Worm (Caenorhabditis elegans): ENCODE data around the gene lrx-1.

The lrx-1 gene

DNA sequence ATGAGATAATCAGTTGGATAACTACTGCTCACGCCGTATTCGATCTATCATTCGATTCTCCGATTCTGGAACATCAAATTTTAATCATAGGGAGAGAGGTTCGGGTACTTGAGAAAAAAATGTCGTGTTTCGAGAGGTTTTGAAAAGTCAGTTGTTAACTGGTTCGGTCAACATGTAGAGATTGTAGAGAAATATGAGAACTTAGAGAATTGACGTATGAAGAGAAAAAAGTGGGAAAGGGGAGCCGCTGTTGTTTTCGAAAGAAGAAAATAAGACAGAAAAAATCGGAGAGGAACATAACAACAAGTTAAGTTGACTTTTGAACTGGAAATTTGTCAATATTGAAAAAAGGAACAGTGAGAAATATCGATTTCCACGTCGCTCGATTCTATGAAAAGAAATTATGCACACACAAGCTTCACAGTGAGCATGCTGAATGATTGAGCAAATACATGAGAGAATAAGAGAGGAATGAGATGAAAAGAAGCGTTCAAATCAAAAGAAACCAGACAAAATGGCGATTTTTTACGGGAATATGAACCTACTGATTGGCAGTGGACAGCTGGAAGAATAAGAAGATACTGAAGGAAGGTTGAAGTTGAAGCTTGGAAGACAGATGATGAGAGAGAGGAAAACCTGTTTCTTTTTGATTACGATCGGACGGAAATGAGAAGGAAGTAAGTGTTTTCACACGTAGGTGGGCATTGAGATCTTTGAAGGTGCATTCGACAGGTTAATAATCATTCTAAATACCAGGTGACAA lies 7.2 kb upstream of the lrx-1 start, which contains the start of the genes T04H1.13, slfl-5 and rad-50:
Gene T04H1.13 (minus strand): TSS at position 51 of the 763 bp plus-strand sequence.
Gene slfl-5 (minus strand): TSS at position 65 of the 763 bp plus-strand sequence.
Gene rad-50 (plus strand): TSS at position 667 of the 763 bp plus-strand sequence.
- TF ChIP-seq daf-16 (GFP tag; optimal IDR thresholded peaks at IDR 0.05) (peak in 1 of 2 experiments; percentile 69), daf-16 (tag; optimal IDR thresholded peaks at IDR 0.05) (no peak), F10B5.3 (tag; optimal IDR thresholded peaks at IDR 0.05) (no peak), egl-27 (tag; optimal IDR thresholded peaks at IDR 0.05) (no peak), madf-5 (GFP tag; IDR thresholded peaks at IDR 0.05) (no peak), aly-2 (tag; optimal IDR thresholded peaks at IDR 0.05) (no peak), hif-1 (tag; optimal IDR thresholded peaks at IDR 0.05) (no peak), tra-1 (GFP tag; IDR thresholded peaks at IDR 0.05) (0 out of 2 replicates have a peak, but pooled peaks have one; percentile 27), dmd-6 (GFP tag; IDR thresholded peaks at IDR 0.05) (peak; percentile 70), lin-1 (GFP tag; IDR thresholded peaks at IDR 0.05) (0 out of 2 replicates have a peak, but pooled peaks have one; percentile 25), pha-4 (GFP tag; IDR thresholded peaks at IDR 0.05) (no peak), pha-4 (tag; optimal IDR thresholded peaks at IDR 0.05) (peak; percentile 81), hlh-11 (tag; optimal IDR thresholded peaks at IDR 0.05) (no peak), nhr-102 (tag; optimal IDR thresholded peaks at IDR 0.05) (no peak), unc-62 (GFP tag; optimal IDR thresholded peaks at IDR 0.05 in 1 of 2) (peak in 1 of 2 experiments; percentile 8), unc-62 (tag; optimal IDR thresholded peaks at IDR 0.05) (no peak), mxl-2 (GFP tag; conservative IDR thresholded peaks at IDR 0.05) (no peak)

DNA sequence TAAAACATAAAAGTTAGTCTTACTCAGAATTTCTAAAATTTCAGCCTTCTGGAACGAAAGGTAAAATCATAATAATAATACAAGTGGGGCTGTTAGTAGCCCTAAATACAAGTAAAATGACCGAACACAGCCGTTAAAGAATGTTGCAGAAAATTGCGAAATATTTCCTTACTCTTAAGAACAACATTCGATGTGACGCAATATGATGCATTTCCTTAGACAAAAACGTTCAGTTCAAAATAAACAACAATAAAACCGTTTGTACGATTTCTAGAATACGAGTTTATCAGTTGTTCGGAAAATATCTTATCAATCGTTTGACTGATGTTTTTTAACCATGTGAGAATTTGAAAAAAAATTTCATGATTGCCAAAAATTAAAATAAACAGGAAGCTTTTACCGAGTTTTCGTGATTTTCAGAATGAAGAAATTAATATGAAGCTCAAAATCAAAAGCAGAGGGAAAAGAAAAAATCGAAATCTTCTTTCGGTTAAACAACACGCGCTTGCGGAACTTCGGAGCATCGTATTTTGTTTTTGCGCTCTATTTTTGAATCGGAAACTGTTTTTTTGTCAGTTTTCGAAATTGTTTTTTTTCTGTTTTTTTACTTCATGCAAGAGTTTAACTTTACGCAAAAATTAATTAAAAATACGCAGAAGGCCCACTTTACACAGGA lies 6.5 kb upstream of the lrx-1 start:
- TF ChIP-seq nhr-6 (tag; optimal IDR thresholded peaks at IDR 0.05) (peak; percentile 86), dpl-1 (GFP tag; optimal IDR thresholded peaks at IDR 0.05) (peak; percentile 60), daf-16 (GFP tag; optimal IDR thresholded peaks at IDR 0.05) (no peak), daf-16 (tag; optimal IDR thresholded peaks at IDR 0.05) (peak; percentile 92), ceh-32 (tag; optimal IDR thresholded peaks at IDR 0.05; ENCODE audit: poor library complexity) (no peak), T20F7.1 (GFP tag; optimal IDR thresholded peaks at IDR 0.05) (peak; percentile 93), mes-2 (tag; optimal IDR thresholded peaks at IDR 0.05; ENCODE audit: poor library complexity, severe bottlenecking) (peak; percentile 38), Y75B8A.6 (GFP tag; IDR thresholded peaks at IDR 0.05) (no peak), zip-2 (tag; optimal IDR thresholded peaks at IDR 0.05) (peak; percentile 72), Y48G9A.11 (GFP tag; IDR thresholded peaks at IDR 0.05) (peak; percentile 66)

DNA sequence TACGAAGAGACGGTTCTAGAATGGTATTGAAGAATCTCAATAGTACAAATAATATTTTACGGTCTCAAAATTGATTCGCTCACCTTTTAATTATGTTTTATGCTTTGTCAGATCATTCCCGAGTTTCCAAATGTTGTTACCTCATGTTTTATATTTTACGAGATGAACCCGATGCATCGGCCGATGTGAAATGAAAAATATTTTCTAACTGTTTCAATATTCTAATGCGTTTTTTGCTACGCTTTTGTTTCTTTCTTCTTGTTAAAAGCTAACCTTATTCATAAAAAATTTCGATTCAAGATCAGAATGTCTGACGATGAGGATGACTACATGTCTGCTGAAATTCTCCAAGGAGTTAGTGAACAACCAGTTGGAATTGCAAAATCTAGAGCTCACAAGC lies 1.3 kb upstream of the lrx-1 start, which contains the start of gene T04H1.5:
Gene T04H1.5 (plus strand): TSS at position 301 of the 400 bp plus-strand sequence.
- TF ChIP-seq dmd-9 (GFP tag; IDR thresholded peaks at IDR 0.05) (no peak), ceh-28 (tag; optimal IDR thresholded peaks at IDR 0.05) (no peak), D1046.2 (GFP tag; IDR thresholded peaks at IDR 0.05) (no peak), daf-12 (tag; optimal IDR thresholded peaks at IDR 0.05) (no peak), mxl-3 (GFP tag; optimal IDR thresholded peaks at IDR 0.05) (no peak), zfp-3 (GFP tag; conservative IDR thresholded peaks at IDR 0.05) (no peak), vab-7 (GFP tag; IDR thresholded peaks at IDR 0.05) (no peak), lin-15B (tag; optimal IDR thresholded peaks at IDR 0.05) (no peak), lin-1 (GFP tag; IDR thresholded peaks at IDR 0.05) (no peak)

DNA sequence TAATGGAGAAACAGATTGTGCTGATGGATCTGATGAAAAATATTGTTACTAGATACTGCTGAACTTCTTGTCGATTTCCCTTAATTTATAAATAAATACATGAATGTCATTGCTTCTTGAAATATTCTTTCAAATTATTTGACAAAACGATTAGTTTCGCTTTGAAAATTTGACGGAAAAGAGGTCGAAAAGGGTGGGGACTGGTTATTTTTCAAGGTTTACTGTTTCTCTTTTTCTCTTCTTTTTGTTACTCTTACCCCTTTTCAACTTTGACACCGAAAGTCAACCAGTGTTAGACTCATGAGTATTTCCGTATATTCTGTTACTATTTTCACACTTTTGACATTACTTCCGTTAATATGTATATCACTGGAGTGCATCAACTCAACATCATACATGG lies 3.0 kb downstream of the lrx-1 start, which contains the start of gene T04H1.12:
Gene T04H1.12 (plus strand): TSS at position 301 of the 400 bp plus-strand sequence.
- TF ChIP-seq unc-62 (GFP tag; optimal IDR thresholded peaks at IDR 0.05 in 1 of 2) (peak in 1 of 2 experiments; percentile 23), unc-62 (tag; optimal IDR thresholded peaks at IDR 0.05) (no peak), aha-1 (tag) (no peak)
